Worm (Caenorhabditis elegans): ENCODE results near the gene apb-1.

- TF ChIP-seq unc-62 (GFP tag; optimal IDR thresholded peaks at IDR 0.05 in 1 of 2) = peak in 1 of 2 experiments; percentile 95
- no peak for TF ChIP-seq unc-62 (tag; optimal IDR thresholded peaks at IDR 0.05)
- TF ChIP-seq Y48G9A.11 (GFP tag; IDR thresholded peaks at IDR 0.05) = no peak
- no peak for TF ChIP-seq ZK546.5 (tag; optimal IDR thresholded peaks at IDR 0.05)
- no peak for TF ChIP-seq ces-1 (GFP tag; optimal IDR thresholded peaks at IDR 0.05)
- TF ChIP-seq duxl-1 (tag; optimal IDR thresholded peaks at IDR 0.05; ENCODE audit: poor library complexity) = no peak
Measured at ce11 chrIII:2616212-2616611, 19.4 kb upstream of the apb-1 start.
